Worm (Caenorhabditis elegans) whole organism, mixed stage, embryonic: Measurements from ENCODE around the gene Y62H9A.13.

Experiments
- M03D4.4 ChIP-seq: sonication (generic microtip); optimal IDR thresholded peaks from 2 replicates; lab custom pipeline; 2017; ENCODE audit warnings: mild to moderate bottlenecking, missing genetic modification characterization, missing compliant biosample characterization
- bed-3 ChIP-seq: fragments of 200-800 bp; sonication (Bioruptor generic); optimal IDR thresholded peaks from 3 replicates; lab custom pipeline; 2018; ENCODE audit warnings: mild to moderate bottlenecking, missing genetic modification characterization, moderate library complexity, missing compliant biosample characterization
- blmp-1 ChIP-seq: fragments of 150-350 bp; optimal IDR thresholded peaks from 2 replicates; lab custom pipeline; 2014; ENCODE audit warnings: missing biosample characterization, missing genetic modification characterization
- ceh-39 ChIP-seq: fragments of 150-350 bp; optimal IDR thresholded peaks from 2 replicates; lab custom pipeline; 2014; ENCODE audit warnings: missing biosample characterization, missing genetic modification characterization
- ceh-43 ChIP-seq: fragments of 200-800 bp; sonication (Bioruptor generic); optimal IDR thresholded peaks from 2 replicates; lab custom pipeline; 2018; ENCODE audit warnings: mild to moderate bottlenecking, missing genetic modification characterization, moderate library complexity, missing compliant biosample characterization
- ceh-83 ChIP-seq: fragments of 200-800 bp; sonication (Bioruptor generic); optimal IDR thresholded peaks from 2 replicates; lab custom pipeline; 2018; ENCODE audit warnings: mild to moderate bottlenecking, missing genetic modification characterization, missing compliant biosample characterization
- ces-1 ChIP-seq: fragments of 150-350 bp; optimal IDR thresholded peaks from 2 replicates; lab custom pipeline; 2014; ENCODE audit warnings: missing biosample characterization, missing genetic modification reagents, missing genetic modification characterization
- cnd-1 ChIP-seq: fragments of 200-800 bp; sonication (Bioruptor generic); optimal IDR thresholded peaks from 2 replicates; lab custom pipeline; 2018; ENCODE audit warnings: mild to moderate bottlenecking, missing genetic modification characterization, missing compliant biosample characterization
- drap-1 ChIP-seq: fragments of 200-800 bp; sonication (Bioruptor generic); optimal IDR thresholded peaks from 3 replicates; lab custom pipeline; 2018; ENCODE audit warnings: mild to moderate bottlenecking, missing genetic modification characterization, missing compliant biosample characterization
- elt-1 ChIP-seq: sonication (generic microtip); optimal IDR thresholded peaks from 2 replicates; lab custom pipeline; 2017; ENCODE audit warnings: missing genetic modification characterization, mild to moderate bottlenecking, missing compliant biosample characterization, antibody characterized with exemption, moderate library complexity, borderline replicate concordance; ENCODE audit not compliant: insufficient read depth
- elt-3 ChIP-seq: fragments of 150-350 bp; optimal IDR thresholded peaks from 2 replicates; lab custom pipeline; 2014; ENCODE audit warnings: missing biosample characterization, missing genetic modification characterization
- flh-1 ChIP-seq: fragments of 200-800 bp; sonication (Bioruptor generic); optimal IDR thresholded peaks from 2 replicates; lab custom pipeline; 2018; ENCODE audit warnings: mild to moderate bottlenecking, missing genetic modification characterization, moderate library complexity, missing compliant biosample characterization
- ham-2 ChIP-seq: fragments of 200-800 bp; sonication (Bioruptor generic); optimal IDR thresholded peaks from 2 replicates; lab custom pipeline; 2018; ENCODE audit warnings: mild to moderate bottlenecking, missing genetic modification characterization, missing compliant biosample characterization
- hlh-1 ChIP-seq: fragments of 150-350 bp; optimal IDR thresholded peaks from 2 replicates; lab custom pipeline; 2014; ENCODE audit warnings: missing biosample characterization, missing genetic modification reagents, missing genetic modification characterization
- lin-13 ChIP-seq: fragments of 150-350 bp; optimal IDR thresholded peaks from 2 replicates; lab custom pipeline; 2014; ENCODE audit warnings: missing biosample characterization, missing genetic modification characterization
- lin-32 ChIP-seq: fragments of 200-800 bp; sonication (Bioruptor generic); optimal IDR thresholded peaks from 2 replicates; lab custom pipeline; 2018; ENCODE audit warnings: mild to moderate bottlenecking, missing genetic modification characterization, missing compliant biosample characterization
- lsy-2 ChIP-seq: fragments of 150-350 bp; optimal IDR thresholded peaks from 2 replicates; lab custom pipeline; 2014; ENCODE audit warnings: missing biosample characterization, missing genetic modification characterization
- mab-5 ChIP-seq: fragments of 150-350 bp; optimal IDR thresholded peaks from 2 replicates; lab custom pipeline; 2014; ENCODE audit warnings: missing biosample characterization, missing genetic modification characterization
- mep-1 ChIP-seq: fragments of 150-350 bp; optimal IDR thresholded peaks from 2 replicates; lab custom pipeline; 2017; ENCODE audit warnings: missing biosample characterization, missing genetic modification reagents, missing genetic modification characterization, inconsistent platforms
- mls-2 ChIP-seq: sonication (generic microtip); optimal IDR thresholded peaks from 2 replicates; lab custom pipeline; 2016; ENCODE audit warnings: mild to moderate bottlenecking, missing genetic modification characterization, moderate library complexity, missing compliant biosample characterization
- nhr-12 ChIP-seq: fragments of 150-350 bp; optimal IDR thresholded peaks from 2 replicates; lab custom pipeline; 2014; ENCODE audit warnings: missing biosample characterization, missing genetic modification characterization
- nhr-2 ChIP-seq: fragments of 150-350 bp; optimal IDR thresholded peaks from 2 replicates; lab custom pipeline; 2014; ENCODE audit warnings: missing biosample characterization, missing genetic modification characterization
- nhr-237 ChIP-seq: fragments of 150-350 bp; optimal IDR thresholded peaks from 2 replicates; lab custom pipeline; 2014; ENCODE audit warnings: missing biosample characterization, missing genetic modification characterization
- nhr-28 ChIP-seq: fragments of 150-350 bp; optimal IDR thresholded peaks from 2 replicates; lab custom pipeline; 2014; ENCODE audit warnings: missing biosample characterization, missing genetic modification characterization
- nhr-76 ChIP-seq: sonication (generic microtip); optimal IDR thresholded peaks from 2 replicates; lab custom pipeline; 2017; ENCODE audit warnings: missing biosample characterization, missing genetic modification characterization
- pha-4 ChIP-seq: fragments of 150-350 bp; optimal IDR thresholded peaks from 2 replicates; lab custom pipeline; 2018; ENCODE audit warnings: missing biosample characterization, missing genetic modification reagents, missing genetic modification characterization
- sem-2 ChIP-seq: fragments of 200-800 bp; sonication (Bioruptor generic); optimal IDR thresholded peaks from 2 replicates; lab custom pipeline; 2018; ENCODE audit warnings: mild to moderate bottlenecking, missing genetic modification characterization, missing compliant biosample characterization
- snpc-4 ChIP-seq: fragments of 150-350 bp; optimal IDR thresholded peaks from 2 replicates; lab custom pipeline; 2014; ENCODE audit warnings: missing biosample characterization, missing genetic modification characterization
- sptf-1 ChIP-seq: sonication (generic microtip); optimal IDR thresholded peaks from 2 replicates; lab custom pipeline; 2017; ENCODE audit warnings: mild to moderate bottlenecking, missing genetic modification characterization, moderate library complexity, missing compliant biosample characterization
- tbx-8 ChIP-seq: fragments of 200-800 bp; sonication (Bioruptor generic); optimal IDR thresholded peaks from 2 replicates; lab custom pipeline; 2018; ENCODE audit warnings: mild to moderate bottlenecking, missing genetic modification characterization, moderate library complexity, missing compliant biosample characterization
- unc-120 ChIP-seq: sonication (generic microtip); optimal IDR thresholded peaks from 2 replicates; lab custom pipeline; 2017; ENCODE audit warnings: missing genetic modification characterization, missing compliant biosample characterization; ENCODE audit not compliant: poor library complexity, severe bottlenecking
- unc-39 ChIP-seq: fragments of 150-350 bp; optimal IDR thresholded peaks from 2 replicates; lab custom pipeline; 2014; ENCODE audit warnings: missing biosample characterization, missing genetic modification characterization
- unc-62 ChIP-seq: fragments of 150-350 bp; optimal IDR thresholded peaks from 2 replicates; lab custom pipeline; 2014; ENCODE audit warnings: missing biosample characterization, missing genetic modification reagents, missing genetic modification characterization
- zip-8 ChIP-seq: fragments of 150-350 bp; optimal IDR thresholded peaks from 2 replicates; lab custom pipeline; 2014; ENCODE audit warnings: missing biosample characterization, missing genetic modification characterization
- ztf-11 ChIP-seq: fragments of 150-350 bp; optimal IDR thresholded peaks from 2 replicates; lab custom pipeline; 2014; ENCODE audit warnings: missing biosample characterization, missing genetic modification characterization

The Y62H9A.13 gene

DNA sequence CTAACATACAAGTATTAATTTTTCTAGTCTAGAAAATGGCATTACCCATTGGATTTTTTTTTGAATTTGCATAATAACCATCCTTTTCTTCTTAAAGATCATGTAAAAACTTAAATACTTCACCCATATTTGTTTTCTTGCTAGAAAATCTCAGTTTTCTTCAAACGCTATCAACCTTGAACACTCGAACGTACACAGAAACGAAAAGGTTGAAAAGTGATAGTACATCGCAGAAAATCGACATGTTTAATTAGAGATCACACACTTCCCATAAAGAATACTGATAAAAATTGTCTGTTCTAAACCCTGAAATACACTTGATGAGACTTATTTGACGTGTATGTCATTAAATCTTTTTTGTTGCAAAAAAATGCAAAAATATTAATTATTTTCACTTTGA lies 10.8 kb downstream of the Y62H9A.13 start, which contains the start of gene F55G7.4:
TSS of gene F55G7.4 (plus strand) at position 301 of the 400 bp plus-strand sequence.
- no peak for TF ChIP-seq lsy-2 (tag; lab: Kevin White, UChicago)
- no peak for TF ChIP-seq ham-2 (GFP tag; lab: Kevin White, UChicago)
- TF ChIP-seq nhr-28 (tag; lab: Kevin White, UChicago), result no peak
- TF ChIP-seq unc-120 (tag; lab: Kevin White, UChicago), result no peak
- TF ChIP-seq nhr-237 (tag; lab: Kevin White, UChicago), result no peak
- TF ChIP-seq bed-3 (GFP tag; lab: Kevin White, UChicago), result no peak
- no peak for TF ChIP-seq zip-8 (tag; lab: Kevin White, UChicago)
- TF ChIP-seq hlh-1, result no peak
- no peak for TF ChIP-seq M03D4.4
- TF ChIP-seq ces-1 (GFP tag; lab: Kevin White, UChicago), result no peak
- TF ChIP-seq elt-1 (tag; lab: Kevin White, UChicago), result no peak
- no peak for TF ChIP-seq nhr-12
- no peak for TF ChIP-seq elt-3 (tag; lab: Kevin White, UChicago)
- no peak for TF ChIP-seq lin-32 (GFP tag; lab: Kevin White, UChicago)
- no peak for TF ChIP-seq unc-39
- TF ChIP-seq sem-2 (GFP tag; lab: Kevin White, UChicago), result no peak
- TF ChIP-seq mab-5, result no peak
- TF ChIP-seq ceh-83 (GFP tag; lab: Kevin White, UChicago), result no peak
- TF ChIP-seq ceh-43 (GFP tag; lab: Kevin White, UChicago), result no peak

DNA sequence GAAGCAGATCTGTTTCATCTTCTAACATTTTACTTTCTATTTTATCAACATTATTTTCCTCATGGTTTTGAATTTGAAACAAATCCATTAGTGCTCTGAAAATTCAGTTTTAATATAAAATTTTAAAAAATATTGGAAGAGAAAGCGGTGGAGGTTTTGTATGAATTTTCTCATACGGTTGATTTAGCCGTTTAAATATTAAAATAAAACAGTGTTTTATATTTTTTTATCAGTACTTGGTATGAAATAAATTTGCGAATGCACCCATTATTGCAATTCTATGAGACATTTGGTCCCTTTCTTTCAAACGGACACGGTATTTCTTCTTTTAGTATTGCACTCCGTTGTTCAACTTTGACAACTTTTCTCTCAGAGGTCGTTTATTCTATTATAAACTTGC lies 14.8 kb downstream of the Y62H9A.13 start, which contains the start of gene dot-1.4:
TSS of gene dot-1.4 (minus strand) at position 101 of the 400 bp plus-strand sequence.
- no peak for TF ChIP-seq ces-1 (GFP tag; lab: Kevin White, UChicago)
- no peak for TF ChIP-seq nhr-28 (tag; lab: Kevin White, UChicago)
- TF ChIP-seq nhr-237 (tag; lab: Kevin White, UChicago), result no peak
- no peak for TF ChIP-seq mls-2 (tag; lab: Kevin White, UChicago)
- TF ChIP-seq flh-1 (GFP tag; lab: Kevin White, UChicago), result no peak
- TF ChIP-seq elt-1 (tag; lab: Kevin White, UChicago), result no peak
- TF ChIP-seq sem-2 (GFP tag; lab: Kevin White, UChicago), result no peak
- no peak for TF ChIP-seq nhr-76 (tag; lab: Kevin White, UChicago)
- no peak for TF ChIP-seq mab-5
- TF ChIP-seq unc-62 (GFP tag; lab: Kevin White, UChicago), result no peak

DNA sequence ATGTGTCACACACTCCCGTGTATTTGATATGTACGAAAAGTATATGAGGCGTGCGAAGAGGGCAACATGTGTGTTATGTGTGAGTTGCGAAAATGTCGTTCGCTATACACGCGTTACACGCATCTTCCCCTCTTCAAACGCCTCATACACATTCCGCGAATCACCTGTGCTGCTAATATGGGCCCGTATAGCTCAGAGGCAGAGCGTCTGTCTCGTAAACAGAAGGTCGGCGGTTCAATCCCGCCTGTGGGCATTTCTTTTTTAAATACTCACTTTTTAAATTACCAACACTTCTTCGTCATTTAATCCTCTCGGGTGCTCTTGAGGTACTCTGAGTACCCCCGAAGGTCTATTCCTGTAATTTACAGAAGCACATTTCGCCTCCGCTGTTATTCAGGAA lies 16.7 kb downstream of the Y62H9A.13 start:
- TF ChIP-seq lin-13 (tag; lab: Kevin White, UChicago), result no peak
- no peak for TF ChIP-seq mep-1 (tag; lab: Kevin White, UChicago)
- TF ChIP-seq unc-62 (GFP tag; lab: Kevin White, UChicago), result no peak
- TF ChIP-seq unc-120 (tag; lab: Kevin White, UChicago), result no peak
- no peak for TF ChIP-seq zip-8 (tag; lab: Kevin White, UChicago)
- no peak for TF ChIP-seq nhr-237 (tag; lab: Kevin White, UChicago)
- no peak for TF ChIP-seq tbx-8 (GFP tag; lab: Kevin White, UChicago)
- no peak for TF ChIP-seq nhr-12
- no peak for TF ChIP-seq lin-32 (GFP tag; lab: Kevin White, UChicago)
- TF ChIP-seq unc-39, result no peak
- TF ChIP-seq, all 35 proteins: peak for 0

DNA sequence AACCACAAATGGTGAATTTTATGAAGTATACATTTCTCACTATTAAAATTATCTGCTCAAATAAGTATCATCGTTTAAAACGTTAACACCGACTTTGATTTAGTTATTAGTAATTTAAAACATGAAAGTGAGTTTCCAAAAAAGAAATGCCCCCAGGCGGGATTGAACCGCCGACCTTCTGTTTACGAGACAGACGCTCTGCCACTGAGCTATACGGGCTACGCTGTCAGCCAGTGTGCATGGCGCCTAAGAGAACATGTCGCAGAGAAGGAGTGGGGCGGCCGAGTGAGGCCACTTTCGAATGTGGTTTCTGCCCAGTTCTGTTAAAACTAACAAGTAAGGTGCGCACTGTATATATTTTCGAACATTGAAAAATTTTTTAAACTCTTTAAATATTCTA lies 18.1 kb downstream of the Y62H9A.13 start:
- TF ChIP-seq nhr-237 (tag; lab: Kevin White, UChicago) (no peak), nhr-2 (tag; lab: Kevin White, UChicago) (no peak), tbx-8 (GFP tag; lab: Kevin White, UChicago) (peak; percentile 28), elt-1 (tag; lab: Kevin White, UChicago) (no peak), snpc-4 (tag; lab: Kevin White, UChicago) (no peak), sptf-1 (tag; lab: Kevin White, UChicago) (peak; percentile 87), ceh-39 (tag; lab: Kevin White, UChicago) (no peak), lsy-2 (tag; lab: Kevin White, UChicago) (no peak), mls-2 (tag; lab: Kevin White, UChicago) (peak; percentile 73), unc-39 (no peak), unc-62 (GFP tag; lab: Kevin White, UChicago) (no peak), mab-5 (no peak), bed-3 (GFP tag; lab: Kevin White, UChicago) (peak; percentile 65), hlh-1 (no peak), mep-1 (tag; lab: Kevin White, UChicago) (peak; percentile 16), ztf-11 (tag; lab: Kevin White, UChicago) (no peak), unc-120 (tag; lab: Kevin White, UChicago) (peak; percentile 75), lin-13 (tag; lab: Kevin White, UChicago) (no peak), sem-2 (GFP tag; lab: Kevin White, UChicago) (peak; percentile 70), M03D4.4 (peak; percentile 80), ces-1 (GFP tag; lab: Kevin White, UChicago) (peak; percentile 42), blmp-1 (tag; lab: Kevin White, UChicago) (no peak), lin-32 (GFP tag; lab: Kevin White, UChicago) (peak; percentile 41), flh-1 (GFP tag; lab: Kevin White, UChicago) (no peak), ham-2 (GFP tag; lab: Kevin White, UChicago) (peak; percentile 62), nhr-28 (tag; lab: Kevin White, UChicago) (no peak), pha-4 (tag; lab: Kevin White, UChicago) (peak; percentile 41), elt-3 (tag; lab: Kevin White, UChicago) (no peak), cnd-1 (peak; percentile 85), zip-8 (tag; lab: Kevin White, UChicago) (no peak), nhr-12 (no peak), nhr-76 (tag; lab: Kevin White, UChicago) (no peak), ceh-43 (GFP tag; lab: Kevin White, UChicago) (peak; percentile 41), ceh-83 (GFP tag; lab: Kevin White, UChicago) (peak; percentile 69), drap-1 (GFP tag; lab: Kevin White, UChicago) (peak; percentile 85)
